Worm (Caenorhabditis elegans): ENCODE measurements around the gene fbxb-99.
A peak's percentile ranks its signal among the peaks of the same experiment; 100 is the strongest.
"Not testable (repeated sequence)": the region's sequence is repeated elsewhere in the genome, so short reads cannot be mapped to it uniquely, and the experiment has no call there.

The fbxb-99 gene

DNA sequence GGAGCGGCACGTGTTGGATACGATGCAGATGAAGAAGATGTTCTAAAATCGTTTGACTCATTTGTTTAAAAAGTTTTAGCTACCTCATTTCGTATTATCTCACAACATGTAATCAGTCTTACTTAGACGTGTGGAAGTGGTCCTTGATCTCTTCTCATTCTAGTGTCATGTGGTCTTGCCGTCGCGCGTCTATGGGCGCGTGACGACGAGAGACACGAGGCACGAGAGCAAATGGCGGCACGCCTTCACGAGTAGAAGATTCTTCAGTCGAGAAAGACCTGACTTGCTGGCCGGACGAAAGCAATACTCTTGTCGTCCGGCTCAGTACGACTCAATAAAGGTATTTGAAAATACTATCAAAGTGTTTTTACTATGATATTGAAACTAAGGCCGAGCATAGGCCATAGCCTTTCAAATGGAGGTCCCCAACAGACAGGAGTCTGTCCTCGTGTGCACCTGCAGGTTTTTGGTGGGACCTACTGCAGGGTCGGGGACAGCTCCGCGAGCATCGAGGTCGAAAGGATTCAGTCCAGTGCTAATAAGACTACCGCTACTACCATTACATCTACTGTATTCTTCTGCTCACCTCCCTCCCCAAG, 23.1 kb upstream of the fbxb-99 start, which contains the start of gene fbxa-24:
fbxa-24 (plus strand) TSS at position 276 of the 599 bp plus-strand sequence.
- not testable (repeated sequence) for TF ChIP-seq hmg-4 (GFP tag; optimal IDR thresholded peaks at IDR 0.05); ceh-13 (GFP tag; optimal IDR thresholded peaks at IDR 0.05); B0310.2 (tag; optimal IDR thresholded peaks at IDR 0.05)

DNA sequence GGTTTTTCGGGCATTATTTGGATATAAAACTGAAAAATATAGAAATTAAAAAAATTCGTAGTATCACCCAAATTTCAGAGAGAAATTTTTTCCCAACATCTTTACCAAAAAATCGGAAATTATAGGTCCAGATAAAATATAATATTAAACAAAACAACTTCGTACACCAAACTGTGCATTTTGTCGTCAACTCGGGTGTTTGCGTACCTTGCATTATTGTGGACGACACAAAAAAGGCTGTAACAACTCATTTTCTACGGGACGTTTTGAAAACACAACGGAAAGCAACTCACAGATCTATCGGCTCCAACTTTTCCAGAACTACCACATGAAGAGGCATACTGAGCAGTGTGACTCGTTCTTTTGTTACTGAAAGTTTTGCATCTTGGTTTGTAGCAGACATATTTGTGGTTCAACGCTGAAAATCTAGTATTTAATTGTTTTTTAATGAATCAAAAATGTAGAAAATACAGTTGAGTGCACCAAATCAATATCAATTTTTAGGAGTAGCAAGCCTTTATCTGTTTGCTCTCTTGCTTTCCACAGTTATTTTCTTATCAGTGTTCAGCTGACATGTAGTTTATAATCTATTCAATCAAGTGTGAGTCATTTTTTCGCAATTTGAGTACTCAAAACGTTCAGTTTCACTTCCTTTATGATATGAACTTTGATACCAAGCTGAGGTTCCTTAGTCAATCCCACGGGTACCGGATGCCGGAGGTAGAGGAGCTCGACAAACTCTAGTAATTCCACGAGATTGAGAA, 22.4 kb upstream of the fbxb-99 start:
- no peak for TF ChIP-seq scrt-1 (GFP tag; IDR thresholded peaks at IDR 0.05)
- no peak for TF ChIP-seq ama-1 (optimal IDR thresholded peaks at IDR 0.05)
- no peak for TF ChIP-seq tbx-11 (GFP tag; IDR thresholded peaks at IDR 0.05)
- TF ChIP-seq F13C5.2 (tag; optimal IDR thresholded peaks at IDR 0.05), result no peak
- TF ChIP-seq sea-1 (GFP tag; conservative IDR thresholded peaks at IDR 0.05), result no peak
- no peak for TF ChIP-seq ceh-13 (GFP tag; optimal IDR thresholded peaks at IDR 0.05)
- no peak for TF ChIP-seq hnd-1 (tag; optimal IDR thresholded peaks at IDR 0.05)
- TF ChIP-seq ceh-36 (tag; optimal IDR thresholded peaks at IDR 0.05), result no peak
- TF ChIP-seq pes-1 (GFP tag; IDR thresholded peaks at IDR 0.05), result no peak
- no peak for TF ChIP-seq tbx-37 (GFP tag; conservative IDR thresholded peaks at IDR 0.05)
- TF ChIP-seq hmg-4 (GFP tag; optimal IDR thresholded peaks at IDR 0.05), result no peak
- no peak for TF ChIP-seq ets-7 (tag; optimal IDR thresholded peaks at IDR 0.05)
- no peak for TF ChIP-seq hmbx-1 (tag; optimal IDR thresholded peaks at IDR 0.05)

- TF ChIP-seq ceh-36 (tag; optimal IDR thresholded peaks at IDR 0.05), result no peak
- TF ChIP-seq F13C5.2 (tag; optimal IDR thresholded peaks at IDR 0.05), result no peak
- no peak for TF ChIP-seq sea-1 (GFP tag; conservative IDR thresholded peaks at IDR 0.05)
- no peak for TF ChIP-seq scrt-1 (GFP tag; IDR thresholded peaks at IDR 0.05)
- TF ChIP-seq flt-1 (GFP tag; IDR thresholded peaks at IDR 0.05), result no peak
- TF ChIP-seq aly-1 (tag; optimal IDR thresholded peaks at IDR 0.05), result no peak
- TF ChIP-seq hmbx-1 (tag; optimal IDR thresholded peaks at IDR 0.05), result no peak
- TF ChIP-seq tbx-37 (GFP tag; conservative IDR thresholded peaks at IDR 0.05), result no peak
- no peak for TF ChIP-seq B0310.2 (tag; optimal IDR thresholded peaks at IDR 0.05)
- TF ChIP-seq pes-1 (GFP tag; IDR thresholded peaks at IDR 0.05), result no peak
- no peak for TF ChIP-seq ama-1 (optimal IDR thresholded peaks at IDR 0.05)
These were observed 18.6 kb upstream of the fbxb-99 start, which contains the start of gene lido-15 for ce11 chrII:3811816-3812332. lido-15 (plus strand) TSS chrII:3812282.

- TF ChIP-seq sea-1 (GFP tag; conservative IDR thresholded peaks at IDR 0.05) (no peak), ama-1 (optimal IDR thresholded peaks at IDR 0.05) (no peak), tra-4 (tag; optimal IDR thresholded peaks at IDR 0.05) (no peak), aly-1 (tag; optimal IDR thresholded peaks at IDR 0.05) (no peak), tbx-11 (GFP tag; IDR thresholded peaks at IDR 0.05) (no peak), ceh-13 (GFP tag; optimal IDR thresholded peaks at IDR 0.05) (no peak), B0310.2 (tag; optimal IDR thresholded peaks at IDR 0.05) (no peak), hmbx-1 (tag; optimal IDR thresholded peaks at IDR 0.05) (no peak), ceh-36 (tag; optimal IDR thresholded peaks at IDR 0.05) (no peak), hmg-4 (GFP tag; optimal IDR thresholded peaks at IDR 0.05) (no peak), tbx-37 (GFP tag; conservative IDR thresholded peaks at IDR 0.05) (no peak), hnd-1 (tag; optimal IDR thresholded peaks at IDR 0.05) (no peak), flt-1 (GFP tag; IDR thresholded peaks at IDR 0.05) (no peak), ets-7 (tag; optimal IDR thresholded peaks at IDR 0.05) (no peak), F13C5.2 (tag; optimal IDR thresholded peaks at IDR 0.05) (no peak), pes-1 (GFP tag; IDR thresholded peaks at IDR 0.05) (no peak), scrt-1 (GFP tag; IDR thresholded peaks at IDR 0.05) (no peak)
These were observed 17.3 kb upstream of the fbxb-99 start for ce11 chrII:3810550-3810949.

DNA sequence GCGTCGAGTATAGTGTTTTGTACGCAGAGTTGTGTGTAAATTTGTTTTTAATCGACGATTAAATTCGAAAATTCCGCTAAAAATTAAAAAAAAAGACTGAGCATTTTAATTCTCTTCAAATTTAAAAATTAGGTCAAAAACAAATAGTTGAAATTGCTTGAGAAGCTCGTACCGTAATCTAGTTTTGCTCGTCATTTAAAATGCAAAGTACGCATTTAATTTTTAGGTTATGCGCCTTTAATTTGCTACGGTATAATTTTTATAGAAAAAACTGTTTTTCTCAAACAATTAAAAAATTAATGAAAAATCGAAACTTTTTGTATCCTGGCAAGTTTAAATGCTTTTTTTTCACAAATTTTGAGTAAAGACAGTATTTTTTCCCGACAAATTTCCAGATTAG, 15.4 kb upstream of the fbxb-99 start:
- TF ChIP-seq ceh-36 (tag; optimal IDR thresholded peaks at IDR 0.05), result no peak
- no peak for TF ChIP-seq aly-1 (tag; optimal IDR thresholded peaks at IDR 0.05)
- no peak for TF ChIP-seq tra-4 (tag; optimal IDR thresholded peaks at IDR 0.05)
- TF ChIP-seq tbx-11 (GFP tag; IDR thresholded peaks at IDR 0.05), result no peak
- TF ChIP-seq sea-1 (GFP tag; conservative IDR thresholded peaks at IDR 0.05), result no peak
- no peak for TF ChIP-seq B0310.2 (tag; optimal IDR thresholded peaks at IDR 0.05)

ce11 chrII:3808104-3808503, 14.9 kb upstream of the fbxb-99 start, which contains the start of gene F54D10.5:
F54D10.5 (minus strand) TSS chrII:3808177.
- TF ChIP-seq ceh-13 (GFP tag; optimal IDR thresholded peaks at IDR 0.05) (no peak), ets-7 (tag; optimal IDR thresholded peaks at IDR 0.05) (no peak), F13C5.2 (tag; optimal IDR thresholded peaks at IDR 0.05) (peak; percentile 45), tbx-11 (GFP tag; IDR thresholded peaks at IDR 0.05) (no peak), flt-1 (GFP tag; IDR thresholded peaks at IDR 0.05) (peak; percentile 14; the same call in 1 of the 2 replicates), pes-1 (GFP tag; IDR thresholded peaks at IDR 0.05) (peak; percentile 29; the same call in 1 of the 2 replicates)

- TF ChIP-seq tbx-37 (GFP tag; conservative IDR thresholded peaks at IDR 0.05) (no peak), F13C5.2 (tag; optimal IDR thresholded peaks at IDR 0.05) (no peak), tra-4 (tag; optimal IDR thresholded peaks at IDR 0.05) (no peak), flt-1 (GFP tag; IDR thresholded peaks at IDR 0.05) (no peak)
These were observed 13.7 kb upstream of the fbxb-99 start, which contains the start of gene F54D10.4 for ce11 chrII:3806964-3807363. F54D10.4 (minus strand) TSS chrII:3807064.

DNA sequence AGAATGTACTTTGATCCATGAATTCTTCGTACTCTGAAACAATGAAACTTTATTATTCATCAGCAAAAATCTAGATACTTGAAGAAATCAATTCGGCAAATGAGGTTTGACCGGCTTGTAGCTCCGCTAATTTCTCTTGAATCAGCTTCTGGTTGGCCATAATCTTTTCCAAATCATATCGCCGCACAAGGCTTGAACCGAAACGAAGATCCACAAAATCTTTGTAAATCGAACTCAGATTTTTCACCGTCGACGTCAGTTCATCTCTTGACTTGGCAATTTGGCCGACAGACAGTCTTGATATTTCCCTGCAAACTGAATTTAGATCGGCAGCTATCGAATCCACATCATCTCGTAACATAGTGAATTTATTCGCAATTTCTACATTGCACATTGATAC, 12.3 kb upstream of the fbxb-99 start:
- TF ChIP-seq tbx-11 (GFP tag; IDR thresholded peaks at IDR 0.05) (no peak), ets-7 (tag; optimal IDR thresholded peaks at IDR 0.05) (no peak), scrt-1 (GFP tag; IDR thresholded peaks at IDR 0.05) (no peak), B0310.2 (tag; optimal IDR thresholded peaks at IDR 0.05) (no peak), flt-1 (GFP tag; IDR thresholded peaks at IDR 0.05) (no peak), sea-1 (GFP tag; conservative IDR thresholded peaks at IDR 0.05) (no peak), hmbx-1 (tag; optimal IDR thresholded peaks at IDR 0.05) (no peak), hmg-4 (GFP tag; optimal IDR thresholded peaks at IDR 0.05) (no peak), F13C5.2 (tag; optimal IDR thresholded peaks at IDR 0.05) (no peak), hnd-1 (tag; optimal IDR thresholded peaks at IDR 0.05) (no peak), tbx-37 (GFP tag; conservative IDR thresholded peaks at IDR 0.05) (no peak), aly-1 (tag; optimal IDR thresholded peaks at IDR 0.05) (no peak), tra-4 (tag; optimal IDR thresholded peaks at IDR 0.05) (no peak), ceh-36 (tag; optimal IDR thresholded peaks at IDR 0.05) (no peak), ceh-13 (GFP tag; optimal IDR thresholded peaks at IDR 0.05) (no peak), pes-1 (GFP tag; IDR thresholded peaks at IDR 0.05) (no peak), ama-1 (optimal IDR thresholded peaks at IDR 0.05) (no peak)

Data from whole organism, early embryonic.